3 fruit fly cellular contexts compared by ENCODE assay signal in the genomic region with DNA sequence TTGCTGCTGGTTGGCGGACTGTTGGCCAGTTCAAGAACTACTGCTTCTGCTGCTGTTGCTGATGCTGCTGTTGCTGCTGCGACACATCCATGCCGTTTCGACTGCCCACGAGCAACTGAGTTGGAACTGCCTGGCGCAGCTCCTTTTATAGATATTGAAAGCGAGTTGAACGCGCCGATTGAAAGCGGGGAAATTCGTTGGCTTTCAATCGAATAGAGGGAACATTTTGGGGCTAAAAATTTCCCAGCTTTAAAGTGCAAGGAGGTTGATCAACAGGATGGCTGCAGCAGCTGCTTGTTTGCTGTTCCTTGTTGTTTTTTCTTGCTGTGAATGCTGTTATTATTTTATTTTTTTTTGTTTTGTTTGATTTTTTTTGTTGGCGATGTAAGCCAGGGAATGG.
TF ChIP-seq lines count a peak whose summit lies in the region.

A gene (minus strand): TSS at position 101 of the 400 bp plus-strand sequence.

- no peak for TF ChIP-seq CTCF in whole organism, embryonic (GFP tag; optimal IDR thresholded peaks at IDR 0.05; lab: Kevin White, UChicago)

TF ChIP-seq in whole organism, embryonic, 481 proteins besides CTCF, POLR2A, EP300 and RAD21 (continues in another document):
- TF ChIP-seq CG12769 (tag; optimal IDR thresholded peaks at IDR 0.05; lab: Kevin White, UChicago) (no peak), CG6254 (GFP tag; optimal IDR thresholded peaks at IDR 0.05; lab: Kevin White, UChicago) (no peak), CG12942 (GFP tag; optimal IDR thresholded peaks at IDR 0.05; lab: Kevin White, UChicago) (no peak), ATbp (GFP tag; optimal IDR thresholded peaks at IDR 0.05; lab: Kevin White, UChicago) (no peak), CG18476 (GFP tag; optimal IDR thresholded peaks at IDR 0.05; lab: Kevin White, UChicago) (no peak), gfzf (GFP tag; optimal IDR thresholded peaks at IDR 0.05; lab: Kevin White, UChicago) (no peak), CG32772 (GFP tag; IDR thresholded peaks at IDR 0.05; lab: Robert Waterston, UW) (no peak), CG13624 (GFP tag; optimal IDR thresholded peaks at IDR 0.05; lab: Kevin White, UChicago) (no peak), CG15601 (tag; optimal IDR thresholded peaks at IDR 0.05; lab: Kevin White, UChicago) (peak; percentile 90), lab (GFP tag; optimal IDR thresholded peaks at IDR 0.05; lab: Kevin White, UChicago) (peak; percentile 3), CG4617 (GFP tag; optimal IDR thresholded peaks at IDR 0.05; lab: Kevin White, UChicago; ENCODE audit: borderline replicate concordance) (no peak), Hand (GFP tag; optimal IDR thresholded peaks at IDR 0.05; lab: Kevin White, UChicago) (no peak), CG7963 (GFP tag; IDR thresholded peaks at IDR 0.05; lab: Robert Waterston, UW; ENCODE audit: partially characterized antibody) (no peak), CG12236 (GFP tag; optimal IDR thresholded peaks at IDR 0.05; lab: Kevin White, UChicago) (no peak), CG9797 (GFP tag; optimal IDR thresholded peaks at IDR 0.05; lab: Kevin White, UChicago) (no peak), fu2 (GFP tag; optimal IDR thresholded peaks at IDR 0.05; lab: Kevin White, UChicago) (no peak), CG4854 (GFP tag; optimal IDR thresholded peaks at IDR 0.05; lab: Kevin White, UChicago) (no peak), CG17359 (tag; optimal IDR thresholded peaks at IDR 0.05; lab: Kevin White, UChicago) (no peak), HLHmδ (GFP tag; optimal IDR thresholded peaks at IDR 0.05; lab: Kevin White, UChicago) (no peak), Ravus (GFP tag; IDR thresholded peaks at IDR 0.05; lab: Robert Waterston, UW) (no peak), Lpt (GFP tag; optimal IDR thresholded peaks at IDR 0.05; lab: Kevin White, UChicago) (no peak), ab (GFP tag; optimal IDR thresholded peaks at IDR 0.05; lab: Kevin White, UChicago) (no peak), trem (tag; optimal IDR thresholded peaks at IDR 0.05; lab: Kevin White, UChicago) (no peak), zfh2 (GFP tag; optimal IDR thresholded peaks at IDR 0.05; lab: Kevin White, UChicago) (no peak), dati (GFP tag; IDR thresholded peaks at IDR 0.05; lab: Robert Waterston, UW) (no peak), kah (GFP tag; optimal IDR thresholded peaks at IDR 0.05; lab: Kevin White, UChicago) (no peak), CG13287 (GFP tag; IDR thresholded peaks at IDR 0.05; lab: Robert Waterston, UW; ENCODE audit: partially characterized antibody) (no peak), CG18599 (GFP tag; optimal IDR thresholded peaks at IDR 0.05; lab: Kevin White, UChicago) (peak; percentile 1), toy (GFP tag; IDR thresholded peaks at IDR 0.05; lab: Robert Waterston, UW) (no peak), Fer1 (GFP tag; optimal IDR thresholded peaks at IDR 0.05; lab: Kevin White, UChicago) (peak; percentile 33)

TF ChIP-seq in whole organism, prepupa, 60 proteins besides CTCF, POLR2A, EP300 and RAD21:
- TF ChIP-seq Eip78C (GFP tag; lab: Kevin White, UChicago) (peak; percentile 22), eg (GFP tag; IDR thresholded peaks at IDR 0.05; lab: Robert Waterston, UW) (no peak)

TF ChIP-seq in whole organism, wandering third instar larva, 38 proteins besides CTCF, POLR2A, EP300 and RAD21:
- TF ChIP-seq Dfd (GFP tag; optimal IDR thresholded peaks at IDR 0.05; lab: Kevin White, UChicago) (peak; percentile 40), h (GFP tag; optimal IDR thresholded peaks at IDR 0.05; lab: Kevin White, UChicago) (no peak)
